Worm (Caenorhabditis elegans): ENCODE results near the gene mrps-26.

Gene mrps-26

DNA sequence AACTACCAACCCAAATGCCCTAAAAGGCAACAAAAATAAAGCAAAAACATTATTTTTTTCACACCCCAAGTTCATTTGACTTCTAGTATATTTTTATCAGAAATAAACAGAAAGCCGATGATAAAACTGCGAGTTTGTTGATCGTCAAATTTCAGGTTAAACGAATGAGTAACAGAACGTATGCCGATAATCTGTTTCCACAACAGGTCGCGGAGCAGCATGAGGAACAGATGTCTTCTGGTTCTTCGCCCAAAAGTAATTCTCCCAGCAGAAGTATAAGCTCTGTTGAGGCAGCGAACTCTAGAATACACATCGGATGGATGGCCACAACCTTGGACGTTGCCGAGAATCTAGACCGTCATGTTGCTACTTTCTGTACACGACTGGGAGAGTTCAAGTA, 4.0 kb upstream of the mrps-26 start, which contains the start of gene prmt-5 (continued):
- no peak for TF ChIP-seq unc-130 (tag; optimal IDR thresholded peaks at IDR 0.05)
- peak; percentile 92 for TF ChIP-seq aly-2 (tag; optimal IDR thresholded peaks at IDR 0.05)
- no peak for TF ChIP-seq pag-3 (tag; optimal IDR thresholded peaks at IDR 0.05; ENCODE audit: borderline replicate concordance, insufficient read depth)
- TF ChIP-seq jun-1 (tag; optimal IDR thresholded peaks at IDR 0.05), result no peak
- no peak for TF ChIP-seq egl-27 (tag; optimal IDR thresholded peaks at IDR 0.05)
- no peak for TF ChIP-seq nhr-77 (tag; optimal IDR thresholded peaks at IDR 0.05)
- TF ChIP-seq sup-37 (GFP tag; optimal IDR thresholded peaks at IDR 0.05), result peak; percentile 24
- no peak for TF ChIP-seq lin-14 (GFP tag; optimal IDR thresholded peaks at IDR 0.05)
- no peak for TF ChIP-seq mef-2 (tag; optimal IDR thresholded peaks at IDR 0.05)
- no peak for TF ChIP-seq blmp-1 (tag; optimal IDR thresholded peaks at IDR 0.05)
- no peak for TF ChIP-seq ces-1 (GFP tag; optimal IDR thresholded peaks at IDR 0.05)
- TF ChIP-seq nhr-12 (tag; optimal IDR thresholded peaks at IDR 0.05), result no peak
- TF ChIP-seq mab-9 (GFP tag; IDR thresholded peaks at IDR 0.05), result no peak
- no peak for TF ChIP-seq dsc-1 (tag; optimal IDR thresholded peaks at IDR 0.05)
- peak; percentile 25; the same call in 1 of the 2 replicates for TF ChIP-seq nhr-19 (GFP tag; conservative IDR thresholded peaks at IDR 0.05)
- TF ChIP-seq unc-30 (tag; optimal IDR thresholded peaks at IDR 0.05), result no peak
- TF ChIP-seq aha-1 (tag; optimal IDR thresholded peaks at IDR 0.05), result no peak
- TF ChIP-seq irx-1 (tag; optimal IDR thresholded peaks at IDR 0.05), result no peak
- no peak for TF ChIP-seq unc-98 (GFP tag; IDR thresholded peaks at IDR 0.05)
- peak; percentile 14 for TF ChIP-seq fos-1 (tag; optimal IDR thresholded peaks at IDR 0.05)
- no peak for TF ChIP-seq mep-1 (tag; optimal IDR thresholded peaks at IDR 0.05)
- TF ChIP-seq skn-1 (tag; optimal IDR thresholded peaks at IDR 0.05), result no peak
- peak; percentile 90 for TF ChIP-seq ama-1 (optimal IDR thresholded peaks at IDR 0.05)
- TF ChIP-seq nhr-11 (tag; optimal IDR thresholded peaks at IDR 0.05), result no peak
- no peak for TF ChIP-seq lin-39 (tag; optimal IDR thresholded peaks at IDR 0.05)
- no peak for TF ChIP-seq sptf-1 (tag; optimal IDR thresholded peaks at IDR 0.05)
- no peak for TF ChIP-seq nhr-237 (tag; optimal IDR thresholded peaks at IDR 0.05)
- TF ChIP-seq tbx-2 (tag; optimal IDR thresholded peaks at IDR 0.05), result no peak
- no peak for TF ChIP-seq elt-3 (tag; optimal IDR thresholded peaks at IDR 0.05)
- no peak for TF ChIP-seq F16B12.6 (tag; optimal IDR thresholded peaks at IDR 0.05)
- TF ChIP-seq ceh-82 (tag; optimal IDR thresholded peaks at IDR 0.05), result no peak
- TF ChIP-seq snu-23 (GFP tag; optimal IDR thresholded peaks at IDR 0.05), result peak; percentile 22
- no peak for TF ChIP-seq lin-35 (GFP tag; optimal IDR thresholded peaks at IDR 0.05)
- TF ChIP-seq snpc-4 (tag; optimal IDR thresholded peaks at IDR 0.05), result no peak
- TF ChIP-seq nhr-47 (tag; optimal IDR thresholded peaks at IDR 0.05), result peak; percentile 46
- TF ChIP-seq hlh-17 (GFP tag; optimal IDR thresholded peaks at IDR 0.05; ENCODE audit: borderline replicate concordance), result no peak
- no peak for TF ChIP-seq vab-15 (tag; optimal IDR thresholded peaks at IDR 0.05)
- peak; percentile 21 to 41 for TF ChIP-seq efl-1 (optimal IDR thresholded peaks at IDR 0.05)
- TF ChIP-seq efl-1 (GFP tag; optimal IDR thresholded peaks at IDR 0.05 in 1 of 2), result peak in 1 of 2 experiments; percentile 77
- no peak for TF ChIP-seq Y116A8C.19 (tag; optimal IDR thresholded peaks at IDR 0.05; ENCODE audit: borderline replicate concordance)
- peak; percentile 15 for TF ChIP-seq rnt-1 (tag; optimal IDR thresholded peaks at IDR 0.05)
- TF ChIP-seq tlp-1 (tag; optimal IDR thresholded peaks at IDR 0.05), result no peak
- no peak for TF ChIP-seq ceh-90 (tag; optimal IDR thresholded peaks at IDR 0.05)

DNA sequence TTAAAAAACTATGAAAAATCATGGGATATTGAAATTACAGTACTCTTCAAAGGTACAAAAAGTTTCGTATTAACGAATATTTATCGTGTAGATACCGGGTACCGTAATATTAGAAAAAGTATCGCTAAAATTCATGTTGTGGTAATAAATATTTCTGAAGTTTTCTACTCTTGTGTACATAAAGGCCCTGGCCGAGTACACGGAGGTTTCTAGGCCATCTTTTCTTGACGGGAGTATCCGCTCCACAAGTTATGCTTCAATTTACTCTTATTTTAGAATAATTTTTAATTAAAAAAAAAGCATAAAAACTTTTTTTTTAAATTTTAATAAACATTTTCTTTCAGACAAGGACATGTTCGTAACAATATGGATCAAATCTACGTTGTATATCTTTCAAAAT, 1.3 kb upstream of the mrps-26 start:
- TF ChIP-seq rnt-1 (tag; optimal IDR thresholded peaks at IDR 0.05) (peak; percentile 15), sup-37 (GFP tag; optimal IDR thresholded peaks at IDR 0.05) (no peak), dpl-1 (GFP tag; optimal IDR thresholded peaks at IDR 0.05) (peak in 1 of 3 experiments; percentile 20)
